Worm (Caenorhabditis elegans) whole organism, L1 larva: ENCODE data around the gene H18N23.2.

Experiments
- C04F5.9 ChIP-seq: sonication (generic microtip); optimal IDR thresholded peaks from 2 replicates; lab custom pipeline; 2016; ENCODE audit warnings: missing genetic modification characterization, missing compliant biosample characterization
- ama-1 ChIP-seq: fragments of 150-350 bp; optimal IDR thresholded peaks from 2 replicates; lab custom pipeline; 2014
- ceh-8 ChIP-seq: fragments of 200-800 bp; sonication (Bioruptor generic); optimal IDR thresholded peaks from 2 replicates; lab custom pipeline; 2018; ENCODE audit warnings: mild to moderate bottlenecking, missing genetic modification characterization, moderate library complexity, missing compliant biosample characterization
- ceh-88 ChIP-seq: fragments of 200-800 bp; sonication (Bioruptor generic); IDR thresholded peaks from 2 replicates; pipeline ENCODE4 v1.3.6; 2022; ENCODE audit warnings: missing genetic modification characterization, missing compliant biosample characterization
- ceh-90 ChIP-seq: sonication (generic microtip); optimal IDR thresholded peaks from 2 replicates; lab custom pipeline; 2016; ENCODE audit warnings: missing genetic modification characterization, missing compliant biosample characterization
- ces-1 ChIP-seq: fragments of 150-350 bp; optimal IDR thresholded peaks from 2 replicates; lab custom pipeline; 2014; ENCODE audit warnings: missing biosample characterization, missing genetic modification reagents, missing genetic modification characterization
- dpl-1 ChIP-seq, 3 experiments: fragments of 150-350 bp in 2 of 3; sonication (generic microtip) in 1 of 3; optimal IDR thresholded peaks; 2 replicates each; lab custom pipeline; 2014 to 2017; ENCODE audit warnings: missing biosample characterization in 3 of 3, missing genetic modification characterization in 3 of 3, missing genetic modification reagents in 3 of 3
- dsc-1 ChIP-seq: sonication (generic microtip); optimal IDR thresholded peaks from 2 replicates; lab custom pipeline; 2016; ENCODE audit warnings: mild to moderate bottlenecking, missing genetic modification characterization, missing compliant biosample characterization
- egl-13 ChIP-seq: sonication (generic microtip); optimal IDR thresholded peaks from 2 replicates; lab custom pipeline; 2016; ENCODE audit warnings: missing genotype, missing genetic modification reagents, missing genetic modification characterization, missing compliant biosample characterization
- elt-2 ChIP-seq: sonication (generic microtip); optimal IDR thresholded peaks from 2 replicates; lab custom pipeline; 2016; ENCODE audit warnings: missing genetic modification characterization, mild to moderate bottlenecking, inconsistent platforms, missing compliant biosample characterization, missing genetic modification reagents
- ets-5 ChIP-seq: fragments of 200-800 bp; sonication (Bioruptor generic); IDR thresholded peaks from 2 replicates; pipeline ENCODE4 v1.3.6; 2022; ENCODE audit warnings: missing genetic modification characterization, missing compliant biosample characterization
- fkh-8 ChIP-seq: sonication (generic microtip); optimal IDR thresholded peaks from 2 replicates; lab custom pipeline; 2016; ENCODE audit warnings: mild to moderate bottlenecking, missing genetic modification characterization, missing compliant biosample characterization
- fos-1 ChIP-seq: fragments of 150-350 bp; optimal IDR thresholded peaks from 2 replicates; lab custom pipeline; 2014; ENCODE audit warnings: missing biosample characterization, missing genetic modification characterization
- hlh-4 ChIP-seq: sonication (generic microtip); optimal IDR thresholded peaks from 2 replicates; lab custom pipeline; 2016; ENCODE audit warnings: mild to moderate bottlenecking, missing genetic modification characterization, missing compliant biosample characterization
- hpl-2 ChIP-seq: fragments of 150-350 bp; optimal IDR thresholded peaks from 2 replicates; lab custom pipeline; 2014; ENCODE audit warnings: missing biosample characterization, missing genetic modification reagents, missing genetic modification characterization
- isw-1 ChIP-seq: fragments of 200-800 bp; sonication (Bioruptor generic); IDR thresholded peaks from 2 replicates; pipeline ENCODE4 v1.3.6; 2022; ENCODE audit warnings: missing genetic modification characterization, missing compliant biosample characterization
- lin-14 ChIP-seq: fragments of 200-800 bp; sonication (Bioruptor generic); optimal IDR thresholded peaks from 2 replicates; lab custom pipeline; 2018; ENCODE audit warnings: mild to moderate bottlenecking, missing genetic modification characterization, moderate library complexity, missing compliant biosample characterization
- lin-15B ChIP-seq: fragments of 150-350 bp; sonication (generic microtip); optimal IDR thresholded peaks from 3 replicates; lab custom pipeline; 2014; ENCODE audit warnings: missing biosample characterization, missing genetic modification characterization
- lsy-2 ChIP-seq, 2 experiments: fragments of 150-350 bp; optimal IDR thresholded peaks; 2 replicates each; lab custom pipeline; 2014; ENCODE audit warnings: missing biosample characterization in 2 of 2, missing genetic modification characterization in 2 of 2
- mep-1 ChIP-seq: fragments of 150-350 bp; optimal IDR thresholded peaks from 2 replicates; lab custom pipeline; 2014; ENCODE audit warnings: missing biosample characterization, missing genetic modification characterization
- nhr-47 ChIP-seq: sonication (generic microtip); optimal IDR thresholded peaks from 2 replicates; lab custom pipeline; 2016; ENCODE audit warnings: mild to moderate bottlenecking, missing genetic modification characterization, moderate library complexity, missing compliant biosample characterization
- nhr-71 ChIP-seq: sonication (generic microtip); optimal IDR thresholded peaks from 2 replicates; lab custom pipeline; 2016; ENCODE audit warnings: mild to moderate bottlenecking, missing genetic modification characterization, moderate library complexity, missing compliant biosample characterization
- nhr-77 ChIP-seq: fragments of 150-350 bp; optimal IDR thresholded peaks from 2 replicates; lab custom pipeline; 2014; ENCODE audit warnings: missing biosample characterization, missing genetic modification characterization
- nhr-85 ChIP-seq: sonication (generic microtip); peaks from one replicate; lab custom pipeline; 2016; ENCODE audit warnings: missing genetic modification characterization, inconsistent platforms, missing compliant biosample characterization
- nhr-90 ChIP-seq: sonication (generic microtip); optimal IDR thresholded peaks from 2 replicates; lab custom pipeline; 2016; ENCODE audit warnings: mild to moderate bottlenecking, missing genetic modification characterization, missing compliant biosample characterization; ENCODE audit not compliant: poor library complexity
- pax-3 ChIP-seq: fragments of 200-800 bp; sonication (Bioruptor generic); optimal IDR thresholded peaks from 2 replicates; lab custom pipeline; 2018; ENCODE audit warnings: mild to moderate bottlenecking, missing genetic modification characterization, moderate library complexity, missing compliant biosample characterization
- snpc-4 ChIP-seq: fragments of 150-350 bp; optimal IDR thresholded peaks from 2 replicates; lab custom pipeline; 2014; ENCODE audit warnings: missing biosample characterization, missing genetic modification characterization
- snu-23 ChIP-seq: sonication (generic microtip); optimal IDR thresholded peaks from 2 replicates; lab custom pipeline; 2016; ENCODE audit warnings: missing genetic modification characterization, missing compliant biosample characterization
- sup-37 ChIP-seq: fragments of 200-800 bp; sonication (Bioruptor generic); optimal IDR thresholded peaks from 2 replicates; lab custom pipeline; 2018; ENCODE audit warnings: mild to moderate bottlenecking, missing genetic modification characterization, missing compliant biosample characterization
- swsn-7 ChIP-seq: sonication (generic microtip); optimal IDR thresholded peaks from 2 replicates; lab custom pipeline; 2016; ENCODE audit warnings: missing genetic modification characterization, missing compliant biosample characterization
- tbx-2 ChIP-seq: sonication (generic microtip); optimal IDR thresholded peaks from 2 replicates; lab custom pipeline; 2016; ENCODE audit warnings: missing genetic modification characterization, missing compliant biosample characterization
- tlp-1 ChIP-seq: fragments of 150-350 bp; optimal IDR thresholded peaks from 2 replicates; lab custom pipeline; 2014; ENCODE audit warnings: missing biosample characterization, missing genetic modification characterization
- unc-130 ChIP-seq: fragments of 150-350 bp; optimal IDR thresholded peaks from 2 replicates; lab custom pipeline; 2017; ENCODE audit warnings: missing biosample characterization, missing genetic modification characterization, inconsistent platforms
- unc-30 ChIP-seq: sonication (generic microtip); optimal IDR thresholded peaks from 2 replicates; lab custom pipeline; 2017; ENCODE audit warnings: missing biosample characterization, missing genetic modification characterization
- unc-98 ChIP-seq: fragments of 200-800 bp; sonication (Bioruptor generic); IDR thresholded peaks from 2 replicates; pipeline ENCODE4 v1.3.6; 2022; ENCODE audit warnings: missing genetic modification characterization, missing compliant biosample characterization
- xbp-1 ChIP-seq: sonication (generic microtip); optimal IDR thresholded peaks from 2 replicates; lab custom pipeline; 2016; ENCODE audit warnings: missing genetic modification characterization, missing compliant biosample characterization
- zag-1 ChIP-seq: fragments of 150-350 bp; optimal IDR thresholded peaks from 2 replicates; lab custom pipeline; 2014; ENCODE audit warnings: missing biosample characterization, missing genetic modification characterization

The H18N23.2 gene

DNA sequence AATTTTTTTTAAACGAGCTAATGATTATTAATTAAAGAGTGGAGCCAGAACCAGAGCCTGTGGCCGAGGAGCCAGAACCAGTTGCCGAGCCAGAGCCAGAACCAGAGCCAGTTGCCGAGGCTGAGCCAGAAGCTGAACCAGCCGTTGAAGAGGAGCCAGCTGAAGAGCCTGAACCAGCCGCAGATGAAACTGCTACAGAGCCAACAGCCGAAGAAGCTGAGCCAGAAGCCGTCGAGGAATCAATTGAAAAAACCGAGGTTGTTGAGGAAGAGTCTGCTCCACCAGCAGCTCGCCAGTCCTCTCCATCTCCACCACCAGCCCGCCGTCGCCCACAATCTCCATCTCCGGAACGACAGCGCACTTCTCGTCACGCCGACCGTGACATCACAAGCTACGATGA, 35.1 kb upstream of the H18N23.2 start:
- TF ChIP-seq nhr-71 (tag; lab: Kevin White, UChicago) (no peak), snpc-4 (tag; lab: Kevin White, UChicago) (no peak), sup-37 (GFP tag; lab: Kevin White, UChicago) (no peak), dsc-1 (tag; lab: Kevin White, UChicago) (no peak), unc-30 (no peak), tlp-1 (tag; lab: Kevin White, UChicago) (no peak), tbx-2 (tag; lab: Kevin White, UChicago) (no peak), hpl-2 (GFP tag; lab: Kevin White, UChicago) (no peak), egl-13 (tag; lab: Kevin White, UChicago) (no peak), hlh-4 (tag; lab: Kevin White, UChicago) (no peak), ceh-88 (GFP tag; lab: Robert Waterston, UW) (no peak), fkh-8 (no peak), unc-130 (no peak), nhr-47 (tag; lab: Kevin White, UChicago) (no peak), mep-1 (tag; lab: Kevin White, UChicago) (no peak), snu-23 (GFP tag; lab: Kevin White, UChicago) (no peak)
- TF ChIP-seq, all 84 proteins: peak for 0

DNA sequence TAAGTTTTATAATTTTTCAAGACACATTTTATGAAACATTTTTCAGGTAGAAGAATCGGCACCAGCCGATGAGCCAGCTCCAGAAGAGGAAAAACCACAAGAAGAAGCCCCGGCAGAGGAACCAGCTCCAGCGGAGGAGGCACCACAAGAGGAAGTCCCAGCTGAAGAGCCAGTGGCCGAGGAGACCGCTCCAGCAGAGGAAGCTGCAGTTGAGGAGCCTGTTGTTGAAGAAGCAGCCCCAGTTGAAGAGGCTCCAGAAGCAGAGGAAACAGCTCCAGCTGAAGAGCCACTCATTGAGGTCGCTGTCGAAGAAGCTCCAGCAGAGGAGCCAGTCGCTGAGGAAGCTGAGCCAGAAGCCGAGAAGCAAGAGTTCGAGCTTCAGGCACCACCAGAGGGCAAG, 33.6 kb upstream of the H18N23.2 start:
- TF ChIP-seq swsn-7 (tag; lab: Kevin White, UChicago) (no peak), ceh-8 (no peak), lin-15B (tag; lab: Kevin White, UChicago) (no peak), lsy-2 (tag; optimal IDR thresholded peaks at IDR 0.05; lab: Kevin White, UChicago) (no peak), ces-1 (GFP tag; lab: Kevin White, UChicago) (no peak), lin-14 (no peak), isw-1 (GFP tag; lab: Robert Waterston, UW) (no peak), dpl-1 (GFP tag; optimal IDR thresholded peaks at IDR 0.05; lab: Kevin White, UChicago) (no peak), unc-30 (no peak), pax-3 (no peak)

DNA sequence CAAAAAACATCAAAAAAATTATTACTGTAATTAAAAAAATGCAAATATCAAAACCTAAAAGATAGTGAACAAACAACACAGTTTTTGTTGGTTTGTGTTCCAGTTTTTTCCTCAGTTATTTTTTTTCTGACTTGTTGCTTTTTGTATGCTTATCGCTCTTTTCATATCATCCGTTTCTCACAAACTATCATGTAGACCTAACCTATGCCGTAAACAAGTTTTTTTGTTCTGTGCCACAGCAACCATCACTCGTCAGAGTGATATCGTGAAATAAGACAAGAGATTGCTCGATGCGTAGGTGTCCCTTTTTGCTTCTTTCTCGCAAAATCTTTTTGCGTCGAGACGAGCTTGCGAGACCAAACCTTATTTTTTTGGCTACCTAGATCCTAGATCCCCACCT, 31.6 kb upstream of the H18N23.2 start:
- TF ChIP-seq isw-1 (GFP tag; lab: Robert Waterston, UW): no peak
- TF ChIP-seq fos-1: no peak
- TF ChIP-seq snpc-4 (tag; lab: Kevin White, UChicago): no peak
- TF ChIP-seq nhr-77 (tag; lab: Kevin White, UChicago): no peak
- TF ChIP-seq sup-37 (GFP tag; lab: Kevin White, UChicago): no peak
- TF ChIP-seq ceh-90: no peak
- no peak for TF ChIP-seq ets-5 (GFP tag; lab: Robert Waterston, UW)
- no peak for TF ChIP-seq nhr-85 (tag; lab: Kevin White, UChicago)
- no peak for TF ChIP-seq xbp-1 (tag; lab: Kevin White, UChicago)
- TF ChIP-seq ces-1 (GFP tag; lab: Kevin White, UChicago): no peak
- TF ChIP-seq ama-1 (lab: Kevin White, UChicago): no peak
- TF ChIP-seq fkh-8: no peak
- TF ChIP-seq unc-98 (GFP tag; lab: Robert Waterston, UW): no peak
- TF ChIP-seq zag-1 (tag; lab: Kevin White, UChicago): no peak
- no peak for TF ChIP-seq elt-2 (tag; lab: Kevin White, UChicago)
- TF ChIP-seq tbx-2 (tag; lab: Kevin White, UChicago): no peak
- no peak for TF ChIP-seq dsc-1 (tag; lab: Kevin White, UChicago)
- no peak for TF ChIP-seq nhr-90 (tag; lab: Kevin White, UChicago)
- TF ChIP-seq C04F5.9 (tag; lab: Kevin White, UChicago): no peak
- TF ChIP-seq egl-13 (tag; lab: Kevin White, UChicago): no peak
